Worm (Caenorhabditis elegans) whole organism, L1 larva: ENCODE measurements around the gene Y97E10C.1.

Experiments
- alr-1 ChIP-seq: fragments of 200-800 bp; sonication (Bioruptor generic); optimal IDR thresholded peaks from 2 replicates; lab custom pipeline; 2018; ENCODE audit warnings: borderline replicate concordance, mild to moderate bottlenecking, missing genetic modification characterization, missing compliant biosample characterization
- dpl-1 ChIP-seq, 3 experiments: fragments of 150-350 bp in 2 of 3; sonication (generic microtip) in 1 of 3; optimal IDR thresholded peaks; 2 replicates each; lab custom pipeline; 2014 to 2017; ENCODE audit warnings: missing biosample characterization in 3 of 3, missing genetic modification characterization in 3 of 3, missing genetic modification reagents in 3 of 3
- dsc-1 ChIP-seq: sonication (generic microtip); optimal IDR thresholded peaks from 2 replicates; lab custom pipeline; 2016; ENCODE audit warnings: mild to moderate bottlenecking, missing genetic modification characterization, missing compliant biosample characterization
- elt-3 ChIP-seq, 6 experiments: fragments of 150-350 bp in 1 of 6; sonication (generic microtip); optimal IDR thresholded peaks; 2 replicates each; lab custom pipeline; 2017 to 2018; ENCODE audit warnings: missing biosample characterization in 6 of 6, missing genetic modification characterization in 6 of 6, inconsistent platforms in 1 of 6
- fkh-10 ChIP-seq: sonication (generic microtip); optimal IDR thresholded peaks from 2 replicates; lab custom pipeline; 2017; ENCODE audit warnings: missing biosample characterization, missing genetic modification reagents, missing genetic modification characterization
- hpl-2 ChIP-seq: fragments of 150-350 bp; optimal IDR thresholded peaks from 2 replicates; lab custom pipeline; 2014; ENCODE audit warnings: missing biosample characterization, missing genetic modification reagents, missing genetic modification characterization
- lin-15B ChIP-seq: fragments of 150-350 bp; sonication (generic microtip); optimal IDR thresholded peaks from 3 replicates; lab custom pipeline; 2014; ENCODE audit warnings: missing biosample characterization, missing genetic modification characterization
- lsy-2 ChIP-seq, 2 experiments: fragments of 150-350 bp; optimal IDR thresholded peaks; 2 replicates each; lab custom pipeline; 2014; ENCODE audit warnings: missing biosample characterization in 2 of 2, missing genetic modification characterization in 2 of 2
- mep-1 ChIP-seq: fragments of 150-350 bp; optimal IDR thresholded peaks from 2 replicates; lab custom pipeline; 2014; ENCODE audit warnings: missing biosample characterization, missing genetic modification characterization
- nhr-237 ChIP-seq: fragments of 150-350 bp; optimal IDR thresholded peaks from 2 replicates; lab custom pipeline; 2014; ENCODE audit warnings: missing biosample characterization, missing genetic modification characterization
- unc-62 ChIP-seq: fragments of 150-350 bp; optimal IDR thresholded peaks from 2 replicates; lab custom pipeline; 2014; ENCODE audit warnings: missing biosample characterization, missing genetic modification reagents, missing genetic modification characterization
- ztf-4 ChIP-seq: fragments of 150-350 bp; optimal IDR thresholded peaks from 2 replicates; lab custom pipeline; 2014; ENCODE audit warnings: missing biosample characterization, missing genetic modification characterization

DNA sequence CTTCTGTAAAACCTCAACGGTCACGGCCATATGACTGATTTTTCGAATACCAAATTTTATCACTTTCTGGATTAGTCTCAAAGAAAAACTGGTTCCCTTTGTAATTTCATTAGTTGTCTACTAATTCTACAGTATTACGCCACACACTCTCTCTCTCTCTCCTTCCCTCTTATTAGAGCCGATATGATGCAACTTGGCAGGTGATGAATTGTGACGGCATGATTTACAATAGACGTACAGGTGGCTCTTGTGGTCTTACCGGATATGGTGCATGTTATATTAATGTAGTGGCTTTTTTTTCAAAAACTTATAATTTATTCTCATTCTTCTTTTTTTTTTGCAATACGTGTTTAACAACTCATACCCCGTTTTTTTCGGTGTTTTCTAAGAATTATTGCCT is 13.2 kb downstream of the Y97E10C.1 start:
- TF ChIP-seq fkh-10 (no peak), lsy-2 (tag; optimal IDR thresholded peaks at IDR 0.05; lab: Kevin White, UChicago) (no peak), alr-1 (tag; lab: Kevin White, UChicago) (no peak), hpl-2 (GFP tag; lab: Kevin White, UChicago) (no peak), elt-3 (tag; optimal IDR thresholded peaks at IDR 0.05; lab: Kevin White, UChicago) (no peak), dpl-1 (GFP tag; optimal IDR thresholded peaks at IDR 0.05; lab: Kevin White, UChicago) (no peak), unc-62 (GFP tag; lab: Kevin White, UChicago) (no peak), nhr-237 (tag; lab: Kevin White, UChicago) (no peak), mep-1 (tag; lab: Kevin White, UChicago) (no peak), ztf-4 (no peak), dsc-1 (no peak), lin-15B (tag; lab: Kevin White, UChicago) (no peak)
